Worm (Caenorhabditis elegans) whole organism, midembryonic: ENCODE data around the gene txt-13.

ENCODE experiments used
- T22C8.4 ChIP-seq: fragments of 200-800 bp; sonication (Bioruptor generic); IDR thresholded peaks from 2 replicates; pipeline ENCODE4 v1.3.6; 2022; ENCODE audit warnings: missing genetic modification characterization, missing compliant biosample characterization
- cog-1 ChIP-seq: sonication (generic microtip); optimal IDR thresholded peaks from 2 replicates; lab custom pipeline; 2016; ENCODE audit warnings: missing genetic modification characterization, missing compliant biosample characterization
- flt-1 ChIP-seq: fragments of 200-800 bp; sonication (Bioruptor generic); IDR thresholded peaks from 2 replicates; pipeline ENCODE4 v1.3.6; 2022; ENCODE audit warnings: missing genetic modification characterization, missing compliant biosample characterization
- klf-2 ChIP-seq: fragments of 200-800 bp; sonication (Bioruptor generic); conservative IDR thresholded peaks from 2 replicates; pipeline ENCODE4 v1.3.6; 2022; ENCODE audit warnings: missing genetic modification reagents, missing genetic modification characterization, missing compliant biosample characterization
- med-1 ChIP-seq: sonication (generic microtip); optimal IDR thresholded peaks from 2 replicates; lab custom pipeline; 2017; ENCODE audit warnings: missing genetic modification characterization, mild to moderate bottlenecking, missing compliant biosample characterization, antibody characterized with exemption, missing genetic modification reagents; ENCODE audit not compliant: insufficient read depth
- ref-1 ChIP-seq: fragments of 200-800 bp; sonication (Bioruptor generic); conservative IDR thresholded peaks from 2 replicates; pipeline ENCODE4 v1.3.6; 2022; ENCODE audit warnings: missing genetic modification reagents, missing genetic modification characterization, missing compliant biosample characterization
- tab-1 ChIP-seq: fragments of 200-800 bp; sonication (Bioruptor generic); IDR thresholded peaks from 2 replicates; pipeline ENCODE4 v1.3.6; 2022; ENCODE audit warnings: missing genetic modification characterization, missing compliant biosample characterization
- ztf-23 ChIP-seq: fragments of 200-800 bp; sonication (Bioruptor generic); IDR thresholded peaks from 2 replicates; pipeline ENCODE4 v1.3.6; 2022; ENCODE audit warnings: missing genetic modification reagents, missing genetic modification characterization, missing compliant biosample characterization
- ztf-29 ChIP-seq: fragments of 200-800 bp; sonication (Bioruptor generic); IDR thresholded peaks from 2 replicates; pipeline ENCODE4 v1.3.6; 2022; ENCODE audit warnings: missing genetic modification reagents, missing genetic modification characterization, missing compliant biosample characterization

DNA sequence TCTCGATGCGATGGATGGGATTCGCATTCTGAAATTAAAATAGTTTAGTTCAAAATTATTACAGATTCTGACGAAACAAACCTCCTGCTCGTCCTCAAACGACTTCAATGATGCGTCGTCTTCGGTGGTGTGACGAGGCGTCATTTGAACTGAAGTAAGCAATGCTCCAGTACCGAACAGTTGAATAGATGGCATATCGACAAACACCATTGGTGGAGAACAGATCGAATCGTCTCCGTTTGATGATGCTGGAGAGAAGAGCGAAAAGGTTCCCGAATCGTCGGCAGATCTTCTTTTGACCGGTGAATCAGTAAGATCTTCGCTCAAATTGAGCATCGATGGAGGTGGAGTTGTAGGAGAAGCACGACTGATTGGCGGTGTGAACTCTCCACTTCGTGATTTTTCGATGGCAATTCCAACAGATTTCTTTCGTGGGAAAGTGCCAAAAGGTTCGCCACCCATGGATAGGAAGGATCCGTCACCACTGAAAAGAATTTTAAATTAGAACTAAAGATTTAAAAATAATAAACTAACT lies 26.0 kb upstream of the txt-13 start:
- TF ChIP-seq cog-1 (tag; lab: Kevin White, UChicago), result no peak
- TF ChIP-seq ref-1 (GFP tag; lab: Robert Waterston, UW), result no peak
- TF ChIP-seq T22C8.4, result 0 out of 2 replicates have a peak, but pooled peaks have one; percentile 13
- no peak for TF ChIP-seq flt-1 (GFP tag; lab: Robert Waterston, UW)
- TF ChIP-seq med-1 (GFP tag; lab: Kevin White, UChicago), result no peak
- no peak for TF ChIP-seq klf-2 (GFP tag; lab: Robert Waterston, UW)
- no peak for TF ChIP-seq ztf-23 (GFP tag; lab: Robert Waterston, UW)
- TF ChIP-seq ztf-29 (GFP tag; lab: Robert Waterston, UW), result no peak
- no peak for TF ChIP-seq tab-1 (GFP tag; lab: Robert Waterston, UW)
